Worm (Caenorhabditis elegans) whole organism, young adult: Measurements from ENCODE around the gene clec-60.

Experiments
- K12H6.12 ChIP-seq: fragments of 200-800 bp; sonication (Bioruptor generic); optimal IDR thresholded peaks from 2 replicates; lab custom pipeline; 2018; ENCODE audit warnings: mild to moderate bottlenecking, missing genetic modification characterization, missing compliant biosample characterization
- T26A5.8 ChIP-seq: sonication (generic microtip); optimal IDR thresholded peaks from 2 replicates; lab custom pipeline; 2016; ENCODE audit warnings: missing genetic modification characterization, missing compliant biosample characterization
- ceh-27 ChIP-seq: fragments of 200-800 bp; sonication (Bioruptor generic); optimal IDR thresholded peaks from 2 replicates; lab custom pipeline; 2018; ENCODE audit warnings: mild to moderate bottlenecking, missing genetic modification characterization, moderate library complexity, missing compliant biosample characterization
- efl-1 ChIP-seq: fragments of 150-350 bp; optimal IDR thresholded peaks from 2 replicates; lab custom pipeline; 2014; ENCODE audit warnings: missing biosample characterization, missing genetic modification reagents, missing genetic modification characterization
- ets-4 ChIP-seq: fragments of 200-800 bp; sonication (Bioruptor generic); optimal IDR thresholded peaks from 2 replicates; lab custom pipeline; 2018; ENCODE audit warnings: mild to moderate bottlenecking, missing genetic modification characterization, missing compliant biosample characterization
- let-607 ChIP-seq, 2 experiments: fragments of 200-800 bp in 1 of 2; sonication (Bioruptor generic) in 1 of 2; sonication (generic microtip) in 1 of 2; optimal IDR thresholded peaks; 2 replicates each; lab custom pipeline; 2016 to 2018; ENCODE audit warnings: mild to moderate bottlenecking in 2 of 2, missing compliant biosample characterization in 2 of 2, missing genetic modification characterization in 2 of 2, moderate library complexity in 2 of 2, missing genotype in 1 of 2

- TF ChIP-seq let-607 (tag; optimal IDR thresholded peaks at IDR 0.05; lab: Kevin White, UChicago) (no peak), ceh-27 (GFP tag; lab: Kevin White, UChicago) (no peak), K12H6.12 (tag; lab: Kevin White, UChicago) (no peak), ets-4 (GFP tag; lab: Kevin White, UChicago) (no peak), efl-1 (GFP tag; lab: Kevin White, UChicago) (no peak), T26A5.8 (tag; lab: Kevin White, UChicago) (no peak)
Observed at ce11 chrII:10516375-10516774, 34.7 kb upstream of the clec-60 start.
